Worm (Caenorhabditis elegans) whole organism, young adult: ENCODE measurements around the gene nhr-51.
A peak's percentile ranks its signal among the peaks of the same experiment; 100 is the strongest.

Experiments
- B0035.1 ChIP-seq: sonication (generic microtip); optimal IDR thresholded peaks from 2 replicates; lab custom pipeline; 2016; ENCODE audit warnings: missing genetic modification characterization, mild to moderate bottlenecking, missing compliant biosample characterization, missing genotype, missing genetic modification reagents
- C17E4.6 ChIP-seq: fragments of 200-800 bp; sonication (Bioruptor generic); IDR thresholded peaks from 2 replicates; pipeline ENCODE4 v1.3.6; 2022; ENCODE audit warnings: missing genetic modification reagents, missing genetic modification characterization, missing compliant biosample characterization
- F10E7.11 ChIP-seq: sonication (generic microtip); optimal IDR thresholded peaks from 2 replicates; lab custom pipeline; 2017; ENCODE audit warnings: mild to moderate bottlenecking, missing genetic modification characterization, moderate library complexity, missing compliant biosample characterization
- F37B4.10 ChIP-seq: fragments of 200-800 bp; sonication (Bioruptor generic); IDR thresholded peaks from 2 replicates; pipeline ENCODE4 v1.3.6; 2022; ENCODE audit warnings: missing genetic modification characterization, missing compliant biosample characterization
- F57C9.4 ChIP-seq: sonication (generic microtip); optimal IDR thresholded peaks from 2 replicates; lab custom pipeline; 2017; ENCODE audit warnings: mild to moderate bottlenecking, missing genetic modification characterization, missing compliant biosample characterization
- Y53F4B.3 ChIP-seq: fragments of 200-800 bp; sonication (Bioruptor generic); IDR thresholded peaks from 2 replicates; pipeline ENCODE4 v1.3.6; 2022; ENCODE audit warnings: missing genetic modification reagents, missing genetic modification characterization, missing compliant biosample characterization
- Y56A3A.18 ChIP-seq: fragments of 200-800 bp; sonication (Bioruptor generic); IDR thresholded peaks from 2 replicates; pipeline ENCODE4 v1.3.6; 2022; ENCODE audit warnings: missing genetic modification reagents, missing genetic modification characterization, missing compliant biosample characterization
- akir-1 ChIP-seq: fragments of 200-800 bp; sonication (Bioruptor generic); optimal IDR thresholded peaks from 2 replicates; lab custom pipeline; 2018; ENCODE audit warnings: mild to moderate bottlenecking, missing genetic modification characterization, moderate library complexity, missing compliant biosample characterization
- atf-7 ChIP-seq: sonication (generic microtip); optimal IDR thresholded peaks from 2 replicates; lab custom pipeline; 2017; ENCODE audit warnings: mild to moderate bottlenecking, missing genetic modification characterization, missing compliant biosample characterization
- attf-5 ChIP-seq: fragments of 200-800 bp; sonication (Bioruptor generic); optimal IDR thresholded peaks from 2 replicates; lab custom pipeline; 2018; ENCODE audit warnings: mild to moderate bottlenecking, missing genetic modification characterization, missing compliant biosample characterization
- attf-6 ChIP-seq: fragments of 200-800 bp; sonication (Bioruptor generic); IDR thresholded peaks from 2 replicates; pipeline ENCODE4 v1.3.6; 2022; ENCODE audit warnings: missing genetic modification reagents, missing genetic modification characterization, missing compliant biosample characterization
- cebp-1 ChIP-seq, 2 experiments: fragments of 200-800 bp in 1 of 2; sonication (Bioruptor generic) in 1 of 2; sonication (generic microtip) in 1 of 2; IDR thresholded peaks in 1 of 2; optimal IDR thresholded peaks in 1 of 2; 2 replicates each; pipeline versions ENCODE4 v1.3.6 to Lab custom; 2017 to 2022; ENCODE audit warnings: missing compliant biosample characterization in 2 of 2, missing genetic modification characterization in 2 of 2, mild to moderate bottlenecking in 1 of 2, missing genetic modification reagents in 1 of 2, moderate library complexity in 1 of 2
- cebp-2 ChIP-seq: fragments of 200-800 bp; sonication (Bioruptor generic); IDR thresholded peaks from 2 replicates; pipeline ENCODE4 v1.3.6; 2022; ENCODE audit warnings: missing genetic modification characterization, missing compliant biosample characterization
- ceh-100 ChIP-seq: fragments of 200-800 bp; sonication (Bioruptor generic); IDR thresholded peaks from 2 replicates; pipeline ENCODE4 v1.3.6; 2022; ENCODE audit warnings: missing genetic modification reagents, missing genetic modification characterization, missing compliant biosample characterization
- ceh-91 ChIP-seq: fragments of 200-800 bp; sonication (Bioruptor generic); IDR thresholded peaks from 2 replicates; pipeline ENCODE4 v1.3.6; 2022; ENCODE audit warnings: missing genetic modification reagents, missing genetic modification characterization, missing compliant biosample characterization
- dox-1 ChIP-seq: fragments of 200-800 bp; sonication (Bioruptor generic); IDR thresholded peaks from 2 replicates; pipeline ENCODE4 v1.3.6; 2022; ENCODE audit warnings: missing genetic modification reagents, missing genetic modification characterization, missing compliant biosample characterization
- dpff-1 ChIP-seq: sonication (generic microtip); optimal IDR thresholded peaks from 2 replicates; lab custom pipeline; 2017; ENCODE audit warnings: mild to moderate bottlenecking, missing genetic modification characterization, missing compliant biosample characterization
- hmg-1.2 ChIP-seq: fragments of 200-800 bp; sonication (Bioruptor generic); IDR thresholded peaks from 2 replicates; pipeline ENCODE4 v1.3.6; 2022; ENCODE audit warnings: missing genetic modification reagents, missing genetic modification characterization, missing compliant biosample characterization
- hsf-1 ChIP-seq: fragments of 200-800 bp; sonication (Bioruptor generic); IDR thresholded peaks from 2 replicates; pipeline ENCODE4 v1.3.6; 2022; ENCODE audit warnings: missing genetic modification reagents, missing genetic modification characterization, missing compliant biosample characterization
- let-607 ChIP-seq, 2 experiments: fragments of 200-800 bp in 1 of 2; sonication (Bioruptor generic) in 1 of 2; sonication (generic microtip) in 1 of 2; optimal IDR thresholded peaks; 2 replicates each; lab custom pipeline; 2016 to 2018; ENCODE audit warnings: mild to moderate bottlenecking in 2 of 2, missing compliant biosample characterization in 2 of 2, missing genetic modification characterization in 2 of 2, moderate library complexity in 2 of 2, missing genotype in 1 of 2
- lin-35 ChIP-seq, 3 experiments: fragments of 150-350 bp in 2 of 3; sonication (generic microtip) in 1 of 3; optimal IDR thresholded peaks; 2 replicates each; lab custom pipeline; 2014 to 2018; ENCODE audit warnings: missing biosample characterization in 3 of 3, missing genetic modification characterization in 3 of 3, missing genetic modification reagents in 3 of 3
- lir-1 ChIP-seq: fragments of 200-800 bp; sonication (Bioruptor generic); conservative IDR thresholded peaks from 2 replicates; pipeline ENCODE4 v1.3.6; 2022; ENCODE audit warnings: missing genetic modification reagents, missing genetic modification characterization, missing compliant biosample characterization
- madf-8 ChIP-seq: fragments of 200-800 bp; sonication (Bioruptor generic); conservative IDR thresholded peaks from 2 replicates; pipeline ENCODE4 v1.3.6; 2022; ENCODE audit warnings: missing genetic modification reagents, missing genetic modification characterization, missing compliant biosample characterization
- mxl-1 ChIP-seq: sonication (generic microtip); optimal IDR thresholded peaks from 2 replicates; lab custom pipeline; 2016; ENCODE audit warnings: missing genetic modification characterization, missing compliant biosample characterization
- nfya-2 ChIP-seq: fragments of 200-800 bp; sonication (Bioruptor generic); IDR thresholded peaks from 2 replicates; pipeline ENCODE4 v1.3.6; 2022; ENCODE audit warnings: missing genetic modification reagents, missing genetic modification characterization, missing compliant biosample characterization
- nfyb-1 ChIP-seq: fragments of 200-800 bp; sonication (Bioruptor generic); IDR thresholded peaks from 2 replicates; pipeline ENCODE4 v1.3.6; 2022; ENCODE audit warnings: missing genetic modification reagents, missing genetic modification characterization, missing compliant biosample characterization
- nhr-179 ChIP-seq: sonication (generic microtip); optimal IDR thresholded peaks from 2 replicates; lab custom pipeline; 2016; ENCODE audit warnings: mild to moderate bottlenecking, missing genetic modification characterization, missing compliant biosample characterization
- nhr-80 ChIP-seq: sonication (generic microtip); optimal IDR thresholded peaks from 2 replicates; lab custom pipeline; 2016; ENCODE audit warnings: missing genetic modification characterization, missing compliant biosample characterization
- pha-4 ChIP-seq: fragments of 150-350 bp; sonication (generic microtip); optimal IDR thresholded peaks from 2 replicates; lab custom pipeline; 2014; ENCODE audit warnings: missing biosample characterization, missing genetic modification reagents, missing genetic modification characterization
- repo-1 ChIP-seq: sonication (generic microtip); optimal IDR thresholded peaks from 2 replicates; lab custom pipeline; 2017; ENCODE audit warnings: mild to moderate bottlenecking, missing genetic modification characterization, missing compliant biosample characterization
- snpc-1.1 ChIP-seq: sonication (generic microtip); optimal IDR thresholded peaks from 2 replicates; lab custom pipeline; 2017; ENCODE audit warnings: missing genetic modification characterization, mild to moderate bottlenecking, missing compliant biosample characterization, antibody characterized with exemption, moderate library complexity, missing genotype, missing genetic modification reagents; ENCODE audit not compliant: insufficient read depth
- somi-1 ChIP-seq: fragments of 200-800 bp; sonication (Bioruptor generic); optimal IDR thresholded peaks from 2 replicates; lab custom pipeline; 2018; ENCODE audit warnings: mild to moderate bottlenecking, missing genetic modification characterization, missing compliant biosample characterization
- tbp1 ChIP-seq: fragments of 200-800 bp; sonication (Bioruptor generic); optimal IDR thresholded peaks from 2 replicates; lab custom pipeline; 2018; ENCODE audit warnings: mild to moderate bottlenecking, missing genetic modification characterization, missing compliant biosample characterization
- tlf-1 ChIP-seq: fragments of 200-800 bp; sonication (Bioruptor generic); optimal IDR thresholded peaks from 2 replicates; lab custom pipeline; 2018; ENCODE audit warnings: mild to moderate bottlenecking, missing genetic modification characterization, missing compliant biosample characterization
- unc-62 ChIP-seq: fragments of 150-350 bp; optimal IDR thresholded peaks from 2 replicates; lab custom pipeline; 2014; ENCODE audit warnings: missing biosample characterization, missing genetic modification reagents, missing genetic modification characterization
- ztf-22 ChIP-seq: fragments of 200-800 bp; sonication (Bioruptor generic); optimal IDR thresholded peaks from 2 replicates; lab custom pipeline; 2018; ENCODE audit warnings: mild to moderate bottlenecking, missing genetic modification characterization, moderate library complexity, missing compliant biosample characterization

Gene nhr-51

ce11 chrV:15664053-15664661, 9.7 kb upstream of the nhr-51 start:
- no peak for TF ChIP-seq dpff-1 (tag; lab: Kevin White, UChicago)
- TF ChIP-seq snpc-1.1 (tag; lab: Kevin White, UChicago): no peak
- TF ChIP-seq Y56A3A.18 (GFP tag; lab: Robert Waterston, UW): no peak
- TF ChIP-seq pha-4 (tag; lab: Kevin White, UChicago): no peak
- no peak for TF ChIP-seq B0035.1 (tag; lab: Kevin White, UChicago)
- no peak for TF ChIP-seq cebp-1 (GFP tag; IDR thresholded peaks at IDR 0.05; lab: Robert Waterston, UW)
- TF ChIP-seq cebp-1 (tag; optimal IDR thresholded peaks at IDR 0.05; lab: Kevin White, UChicago): peak; percentile 70
- no peak for TF ChIP-seq nhr-179 (tag; lab: Kevin White, UChicago)
- TF ChIP-seq F57C9.4: no peak
- TF ChIP-seq attf-5 (GFP tag; lab: Kevin White, UChicago): peak; percentile 33
- peak; percentile 45 for TF ChIP-seq nhr-80
- no peak for TF ChIP-seq Y53F4B.3 (GFP tag; lab: Robert Waterston, UW)
- TF ChIP-seq hmg-1.2 (GFP tag; lab: Robert Waterston, UW): peak; percentile 40; the same call in 1 of the 2 replicates
- TF ChIP-seq somi-1 (GFP tag; lab: Kevin White, UChicago): no peak
- TF ChIP-seq F10E7.11 (tag; lab: Kevin White, UChicago): no peak
- TF ChIP-seq dox-1 (GFP tag; lab: Robert Waterston, UW): 0 out of 2 replicates have a peak, but pooled peaks have one; percentile 26

ce11 chrV:15666718-15667117, 7.1 kb upstream of the nhr-51 start:
- TF ChIP-seq cebp-1 (GFP tag; IDR thresholded peaks at IDR 0.05; lab: Robert Waterston, UW) (peak; percentile 47; the same call in 1 of the 2 replicates), cebp-1 (tag; optimal IDR thresholded peaks at IDR 0.05; lab: Kevin White, UChicago) (no peak), nhr-80 (peak; percentile 96), C17E4.6 (no peak), lin-35 (GFP tag; optimal IDR thresholded peaks at IDR 0.05; lab: Kevin White, UChicago) (no peak), cebp-2 (GFP tag; lab: Robert Waterston, UW) (no peak), atf-7 (tag; lab: Kevin White, UChicago) (peak; percentile 64), ceh-100 (GFP tag; lab: Robert Waterston, UW) (no peak), pha-4 (tag; lab: Kevin White, UChicago) (peak; percentile 72), attf-6 (no peak), unc-62 (peak; percentile 20), akir-1 (no peak), lir-1 (0 out of 2 replicates have a peak, but pooled peaks have one; percentile 11), F37B4.10 (GFP tag; lab: Robert Waterston, UW) (no peak), let-607 (tag; optimal IDR thresholded peaks at IDR 0.05; lab: Kevin White, UChicago) (peak in 1 of 2 experiments; percentile 63), tlf-1 (GFP tag; lab: Kevin White, UChicago) (no peak), hsf-1 (GFP tag; lab: Robert Waterston, UW) (no peak), nfyb-1 (GFP tag; lab: Robert Waterston, UW) (0 out of 2 replicates have a peak, but pooled peaks have one; percentile 11), ztf-22 (GFP tag; lab: Kevin White, UChicago) (peak; percentile 46), nfya-2 (no peak), ceh-91 (no peak), tbp1 (GFP tag; lab: Kevin White, UChicago) (peak; percentile 25), mxl-1 (tag; lab: Kevin White, UChicago) (no peak), madf-8 (GFP tag; lab: Robert Waterston, UW) (no peak), dox-1 (GFP tag; lab: Robert Waterston, UW) (0 out of 2 replicates have a peak, but pooled peaks have one; percentile 49), repo-1 (tag; lab: Kevin White, UChicago) (no peak)
